Worm (Caenorhabditis elegans): Measurements from ENCODE around the gene ZK899.7.

ZK899.7 gene

ce11 chrX:9411675-9412074 is 37.6 kb downstream of the ZK899.7 start:
- TF ChIP-seq ceh-16 (tag; optimal IDR thresholded peaks at IDR 0.05): no peak
- peak; percentile 72 for TF ChIP-seq pha-4 (tag; optimal IDR thresholded peaks at IDR 0.05)

DNA sequence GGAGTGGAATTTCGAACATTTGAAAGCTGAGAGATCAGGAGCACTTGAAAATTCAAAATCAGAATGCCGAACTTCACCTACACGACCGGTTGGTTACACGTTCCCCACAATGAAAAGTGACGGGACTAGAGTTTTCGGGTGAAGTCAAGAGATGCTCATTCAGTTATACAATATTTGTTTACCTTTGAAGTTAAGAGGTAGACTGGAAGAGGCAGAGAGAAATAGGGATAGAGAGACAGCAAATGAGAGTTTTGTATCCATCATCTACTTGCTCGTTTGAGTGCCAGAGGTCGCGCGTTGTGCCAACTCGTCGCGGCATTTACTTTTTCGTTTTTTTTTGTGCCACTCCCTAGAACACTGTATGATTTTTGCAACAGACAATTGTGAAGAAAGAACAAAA is 38.5 kb downstream of the ZK899.7 start:
- TF ChIP-seq eor-1 (tag; optimal IDR thresholded peaks at IDR 0.05) (no peak), pha-4 (tag; optimal IDR thresholded peaks at IDR 0.05) (peak; percentile 87)

ce11 chrX:9409114-9409513 is 40.1 kb downstream of the ZK899.7 start:
- TF ChIP-seq nhr-23 (tag; optimal IDR thresholded peaks at IDR 0.05): peak; percentile 71
- TF ChIP-seq mdl-1 (tag; optimal IDR thresholded peaks at IDR 0.05): no peak
- peak; percentile 38 for TF ChIP-seq ceh-28 (tag; optimal IDR thresholded peaks at IDR 0.05)
- TF ChIP-seq elt-1 (tag; optimal IDR thresholded peaks at IDR 0.05): peak; percentile 29
- TF ChIP-seq snpc-4 (tag; optimal IDR thresholded peaks at IDR 0.05): no peak
- TF ChIP-seq nhr-25 (tag; optimal IDR thresholded peaks at IDR 0.05): peak; percentile 57
- no peak for TF ChIP-seq skn-1 (tag; optimal IDR thresholded peaks at IDR 0.05)

DNA sequence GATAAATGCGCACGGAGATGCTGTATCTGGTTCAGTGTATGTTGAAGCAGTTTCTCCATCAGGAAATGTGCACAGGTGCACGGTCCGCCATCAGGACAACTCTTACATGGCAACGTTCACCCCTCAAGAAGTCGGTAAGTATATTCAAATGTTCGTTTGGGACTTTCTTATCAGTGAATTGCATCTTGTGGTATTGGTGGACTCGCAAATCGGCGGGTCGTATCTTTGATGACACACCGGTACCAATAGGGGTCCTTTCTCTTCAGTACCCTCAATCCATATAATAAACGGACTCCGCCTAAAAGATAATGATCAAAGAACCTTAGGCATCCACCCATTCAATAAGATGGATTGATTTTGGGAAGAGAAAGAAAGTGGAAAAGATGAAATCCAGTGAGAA is 43.3 kb downstream of the ZK899.7 start:
- peak; percentile 42 for TF ChIP-seq nhr-23 (tag; optimal IDR thresholded peaks at IDR 0.05)
- no peak for TF ChIP-seq nhr-25 (tag; optimal IDR thresholded peaks at IDR 0.05)
- TF ChIP-seq snpc-4 (tag; optimal IDR thresholded peaks at IDR 0.05): no peak

DNA sequence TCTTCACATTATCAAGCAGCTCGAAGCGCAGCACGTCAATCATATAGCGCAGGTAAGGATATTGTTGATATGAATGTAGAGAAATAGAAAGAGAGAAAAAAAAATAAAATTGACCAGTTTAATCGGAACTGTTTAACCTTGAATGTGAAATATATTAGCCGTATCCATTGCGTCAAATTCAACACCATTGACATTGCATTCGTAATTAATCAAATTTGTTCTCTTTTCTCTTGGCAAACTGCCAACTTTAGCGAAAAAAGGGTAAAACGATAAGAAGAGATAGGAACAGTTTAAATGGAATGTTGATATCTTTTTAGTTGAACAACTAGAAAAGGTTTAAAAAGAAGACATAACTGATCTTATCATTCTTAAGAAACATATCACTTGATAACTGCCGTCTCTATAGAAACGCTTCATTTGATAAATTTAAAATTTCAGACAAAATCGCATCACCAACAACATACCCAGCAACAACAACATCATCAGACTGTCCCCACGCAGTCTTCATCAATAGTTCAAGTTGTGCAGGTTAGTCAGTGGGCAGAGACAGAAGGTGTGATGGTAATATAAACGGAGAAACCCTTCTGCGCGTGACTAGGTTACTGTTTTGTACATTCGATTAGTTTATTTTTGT is 45.5 kb downstream of the ZK899.7 start:
- TF ChIP-seq elt-3 (tag; optimal IDR thresholded peaks at IDR 0.05) (peak in 1 of 3 experiments; percentile 81), nhr-76 (tag; optimal IDR thresholded peaks at IDR 0.05) (no peak), ceh-16 (tag; optimal IDR thresholded peaks at IDR 0.05) (no peak), skn-1 (tag; optimal IDR thresholded peaks at IDR 0.05) (no peak), zag-1 (tag; optimal IDR thresholded peaks at IDR 0.05) (no peak), pha-4 (tag; optimal IDR thresholded peaks at IDR 0.05) (no peak), eor-1 (tag; optimal IDR thresholded peaks at IDR 0.05) (no peak), sea-2 (GFP tag; optimal IDR thresholded peaks at IDR 0.05) (no peak), nfya-1 (tag; optimal IDR thresholded peaks at IDR 0.05; ENCODE audit: insufficient read depth) (no peak), nhr-67 (tag; optimal IDR thresholded peaks at IDR 0.05) (no peak), jun-1 (tag; optimal IDR thresholded peaks at IDR 0.05) (no peak), nhr-43 (tag; optimal IDR thresholded peaks at IDR 0.05; ENCODE audit: poor library complexity, severe bottlenecking) (peak; percentile 72), mdl-1 (tag; optimal IDR thresholded peaks at IDR 0.05) (no peak), lin-15B (tag; optimal IDR thresholded peaks at IDR 0.05) (no peak), nhr-77 (tag; optimal IDR thresholded peaks at IDR 0.05) (no peak), R02D3.7 (tag; optimal IDR thresholded peaks at IDR 0.05) (no peak), ceh-9 (tag; optimal IDR thresholded peaks at IDR 0.05) (no peak), ceh-82 (tag; optimal IDR thresholded peaks at IDR 0.05) (no peak), nhr-23 (tag; optimal IDR thresholded peaks at IDR 0.05) (peak; percentile 76), nhr-11 (tag; optimal IDR thresholded peaks at IDR 0.05) (no peak), ama-1 (optimal IDR thresholded peaks at IDR 0.05) (no peak), nhr-25 (tag; optimal IDR thresholded peaks at IDR 0.05) (peak; percentile 90), daf-12 (tag; optimal IDR thresholded peaks at IDR 0.05) (no peak), fos-1 (tag; optimal IDR thresholded peaks at IDR 0.05) (no peak), hmg-11 (tag; optimal IDR thresholded peaks at IDR 0.05) (no peak), unc-62 (GFP tag; optimal IDR thresholded peaks at IDR 0.05) (no peak), ztf-4 (tag; optimal IDR thresholded peaks at IDR 0.05) (no peak), egl-27 (tag; optimal IDR thresholded peaks at IDR 0.05) (no peak)

- TF ChIP-seq nhr-25 (tag; optimal IDR thresholded peaks at IDR 0.05): peak; percentile 45
- TF ChIP-seq unc-62 (GFP tag; optimal IDR thresholded peaks at IDR 0.05): no peak
Observed at ce11 chrX:9402464-9402863, 46.8 kb downstream of the ZK899.7 start.

ce11 chrX:9401963-9402362 is 47.3 kb downstream of the ZK899.7 start:
- TF ChIP-seq nhr-77 (tag; optimal IDR thresholded peaks at IDR 0.05) (no peak), tbx-2 (tag; optimal IDR thresholded peaks at IDR 0.05) (no peak), nfya-1 (tag; optimal IDR thresholded peaks at IDR 0.05; ENCODE audit: insufficient read depth) (no peak), ama-1 (optimal IDR thresholded peaks at IDR 0.05) (no peak), nhr-23 (tag; optimal IDR thresholded peaks at IDR 0.05) (peak; percentile 59), nhr-25 (tag; optimal IDR thresholded peaks at IDR 0.05) (peak; percentile 79)
